Worm (Caenorhabditis elegans) whole organism, young adult: ENCODE data around the gene tin-9.2.
A peak's percentile ranks its signal among the peaks of the same experiment; 100 is the strongest.

ENCODE experiments used
- B0261.1 ChIP-seq: sonication (generic microtip); optimal IDR thresholded peaks from 2 replicates; lab custom pipeline; 2016; ENCODE audit warnings: mild to moderate bottlenecking, missing genetic modification characterization, moderate library complexity, missing compliant biosample characterization
- B0336.3 ChIP-seq: fragments of 200-800 bp; sonication (Bioruptor generic); IDR thresholded peaks from 2 replicates; pipeline ENCODE4 v1.3.6; 2022; ENCODE audit warnings: missing genetic modification characterization, missing compliant biosample characterization
- F23B12.7 ChIP-seq: sonication (generic microtip); optimal IDR thresholded peaks from 2 replicates; lab custom pipeline; 2017; ENCODE audit warnings: missing genetic modification characterization, mild to moderate bottlenecking, missing compliant biosample characterization, antibody characterized with exemption, moderate library complexity; ENCODE audit not compliant: insufficient read depth
- F37B4.10 ChIP-seq: fragments of 200-800 bp; sonication (Bioruptor generic); IDR thresholded peaks from 2 replicates; pipeline ENCODE4 v1.3.6; 2022; ENCODE audit warnings: missing genetic modification characterization, missing compliant biosample characterization
- F39B2.1 ChIP-seq: fragments of 200-800 bp; sonication (Bioruptor generic); IDR thresholded peaks from 2 replicates; pipeline ENCODE4 v1.3.6; 2022; ENCODE audit warnings: missing genetic modification reagents, missing genetic modification characterization, missing compliant biosample characterization
- F52B5.7 ChIP-seq: sonication (generic microtip); optimal IDR thresholded peaks from 2 replicates; lab custom pipeline; 2016; ENCODE audit warnings: mild to moderate bottlenecking, missing genetic modification characterization, missing compliant biosample characterization
- F57A8.1 ChIP-seq: fragments of 200-800 bp; sonication (Bioruptor generic); optimal IDR thresholded peaks from 2 replicates; lab custom pipeline; 2018; ENCODE audit warnings: mild to moderate bottlenecking, missing genetic modification characterization, moderate library complexity, missing compliant biosample characterization
- Y79H2A.3 ChIP-seq: fragments of 200-800 bp; sonication (Bioruptor generic); conservative IDR thresholded peaks from 2 replicates; pipeline ENCODE4 v1.3.6; 2022; ENCODE audit warnings: missing genetic modification reagents, missing genetic modification characterization, missing compliant biosample characterization
- ZK185.1 ChIP-seq: sonication (generic microtip); optimal IDR thresholded peaks from 2 replicates; lab custom pipeline; 2016; ENCODE audit warnings: mild to moderate bottlenecking, missing genetic modification characterization, missing compliant biosample characterization; ENCODE audit not compliant: poor library complexity, severe bottlenecking
- ama-1 ChIP-seq, 3 experiments: fragments of 150-350 bp in 1 of 3; sonication (generic microtip) in 2 of 3; optimal IDR thresholded peaks; 2 replicates each; lab custom pipeline; 2014 to 2018; ENCODE audit warnings: missing biosample characterization in 2 of 3, missing genetic modification characterization in 2 of 3, missing genetic modification reagents in 2 of 3
- attf-5 ChIP-seq: fragments of 200-800 bp; sonication (Bioruptor generic); optimal IDR thresholded peaks from 2 replicates; lab custom pipeline; 2018; ENCODE audit warnings: mild to moderate bottlenecking, missing genetic modification characterization, missing compliant biosample characterization
- bed-2 ChIP-seq: fragments of 200-800 bp; sonication (Bioruptor generic); IDR thresholded peaks from 2 replicates; pipeline ENCODE4 v1.3.6; 2022; ENCODE audit warnings: missing genetic modification reagents, missing genetic modification characterization, missing compliant biosample characterization
- ceh-40 ChIP-seq: fragments of 200-800 bp; sonication (Bioruptor generic); IDR thresholded peaks from 2 replicates; pipeline ENCODE4 v1.3.6; 2022; ENCODE audit warnings: missing genetic modification characterization, missing compliant biosample characterization
- ceh-58 ChIP-seq: fragments of 200-800 bp; sonication (Bioruptor generic); IDR thresholded peaks from 2 replicates; pipeline ENCODE4 v1.3.6; 2022; ENCODE audit warnings: missing genetic modification characterization, missing compliant biosample characterization
- ceh-91 ChIP-seq: fragments of 200-800 bp; sonication (Bioruptor generic); IDR thresholded peaks from 2 replicates; pipeline ENCODE4 v1.3.6; 2022; ENCODE audit warnings: missing genetic modification reagents, missing genetic modification characterization, missing compliant biosample characterization
- egl-18 ChIP-seq: fragments of 200-800 bp; sonication (Bioruptor generic); IDR thresholded peaks from 2 replicates; pipeline ENCODE4 v1.3.6; 2022; ENCODE audit warnings: missing genetic modification reagents, missing genetic modification characterization, missing compliant biosample characterization
- egrh-3 ChIP-seq: fragments of 200-800 bp; sonication (Bioruptor generic); IDR thresholded peaks from 2 replicates; pipeline ENCODE4 v1.3.6; 2022; ENCODE audit warnings: missing genetic modification reagents, missing genetic modification characterization, missing compliant biosample characterization
- him-1 ChIP-seq: sonication (generic microtip); optimal IDR thresholded peaks from 2 replicates; lab custom pipeline; 2016; ENCODE audit warnings: missing genotype, missing genetic modification reagents, missing genetic modification characterization, missing compliant biosample characterization
- hlh-12 ChIP-seq: sonication (generic microtip); optimal IDR thresholded peaks from 2 replicates; lab custom pipeline; 2016; ENCODE audit warnings: missing genetic modification characterization, missing compliant biosample characterization
- hlh-26 ChIP-seq: fragments of 200-800 bp; sonication (Bioruptor generic); conservative IDR thresholded peaks from 2 replicates; pipeline ENCODE4 v1.3.6; 2022; ENCODE audit warnings: missing genetic modification reagents, missing genetic modification characterization, missing compliant biosample characterization
- hmg-1.2 ChIP-seq: fragments of 200-800 bp; sonication (Bioruptor generic); IDR thresholded peaks from 2 replicates; pipeline ENCODE4 v1.3.6; 2022; ENCODE audit warnings: missing genetic modification reagents, missing genetic modification characterization, missing compliant biosample characterization
- hmg-20 ChIP-seq: fragments of 200-800 bp; sonication (Bioruptor generic); IDR thresholded peaks from 2 replicates; pipeline ENCODE4 v1.3.6; 2022; ENCODE audit warnings: missing genetic modification reagents, missing genetic modification characterization, missing compliant biosample characterization
- let-607 ChIP-seq, 2 experiments: fragments of 200-800 bp in 1 of 2; sonication (Bioruptor generic) in 1 of 2; sonication (generic microtip) in 1 of 2; optimal IDR thresholded peaks; 2 replicates each; lab custom pipeline; 2016 to 2018; ENCODE audit warnings: mild to moderate bottlenecking in 2 of 2, missing compliant biosample characterization in 2 of 2, missing genetic modification characterization in 2 of 2, moderate library complexity in 2 of 2, missing genotype in 1 of 2
- lin-35 ChIP-seq, 3 experiments: fragments of 150-350 bp in 2 of 3; sonication (generic microtip) in 1 of 3; optimal IDR thresholded peaks; 2 replicates each; lab custom pipeline; 2014 to 2018; ENCODE audit warnings: missing biosample characterization in 3 of 3, missing genetic modification characterization in 3 of 3, missing genetic modification reagents in 3 of 3
- lin-54 ChIP-seq: fragments of 200-800 bp; sonication (Bioruptor generic); optimal IDR thresholded peaks from 2 replicates; lab custom pipeline; 2018; ENCODE audit warnings: mild to moderate bottlenecking, missing genetic modification characterization, missing compliant biosample characterization
- lir-1 ChIP-seq: fragments of 200-800 bp; sonication (Bioruptor generic); conservative IDR thresholded peaks from 2 replicates; pipeline ENCODE4 v1.3.6; 2022; ENCODE audit warnings: missing genetic modification reagents, missing genetic modification characterization, missing compliant biosample characterization
- lsl-1 ChIP-seq: fragments of 200-800 bp; sonication (Bioruptor generic); optimal IDR thresholded peaks from 2 replicates; lab custom pipeline; 2018; ENCODE audit warnings: mild to moderate bottlenecking, missing genetic modification characterization, moderate library complexity, missing compliant biosample characterization
- madf-8 ChIP-seq: fragments of 200-800 bp; sonication (Bioruptor generic); conservative IDR thresholded peaks from 2 replicates; pipeline ENCODE4 v1.3.6; 2022; ENCODE audit warnings: missing genetic modification reagents, missing genetic modification characterization, missing compliant biosample characterization
- nfyb-1 ChIP-seq: fragments of 200-800 bp; sonication (Bioruptor generic); IDR thresholded peaks from 2 replicates; pipeline ENCODE4 v1.3.6; 2022; ENCODE audit warnings: missing genetic modification reagents, missing genetic modification characterization, missing compliant biosample characterization
- nhr-90 ChIP-seq: sonication (generic microtip); optimal IDR thresholded peaks from 2 replicates; lab custom pipeline; 2016; ENCODE audit warnings: missing genotype, mild to moderate bottlenecking, missing genetic modification characterization, missing compliant biosample characterization
- repo-1 ChIP-seq: sonication (generic microtip); optimal IDR thresholded peaks from 2 replicates; lab custom pipeline; 2017; ENCODE audit warnings: mild to moderate bottlenecking, missing genetic modification characterization, missing compliant biosample characterization
- sdz-38 ChIP-seq: sonication (generic microtip); optimal IDR thresholded peaks from 2 replicates; lab custom pipeline; 2016; ENCODE audit warnings: missing genotype, missing genetic modification characterization, missing compliant biosample characterization
- snpc-1.3 ChIP-seq: sonication (generic microtip); optimal IDR thresholded peaks from 2 replicates; lab custom pipeline; 2017; ENCODE audit warnings: missing genetic modification characterization, mild to moderate bottlenecking, missing compliant biosample characterization, antibody characterized with exemption, moderate library complexity, missing genotype, missing genetic modification reagents; ENCODE audit not compliant: insufficient read depth
- snpc-3.4 ChIP-seq: sonication (generic microtip); optimal IDR thresholded peaks from 2 replicates; lab custom pipeline; 2017; ENCODE audit warnings: missing genetic modification characterization, mild to moderate bottlenecking, missing compliant biosample characterization, antibody characterized with exemption, moderate library complexity, missing genotype, missing genetic modification reagents
- xnd-1 ChIP-seq: sonication (generic microtip); optimal IDR thresholded peaks from 2 replicates; lab custom pipeline; 2016; ENCODE audit warnings: missing genotype, missing genetic modification reagents, missing genetic modification characterization, missing compliant biosample characterization
- zfh-2 ChIP-seq: fragments of 200-800 bp; sonication (Bioruptor generic); conservative IDR thresholded peaks from 2 replicates; pipeline ENCODE4 v1.3.6; 2022; ENCODE audit warnings: missing genetic modification reagents, missing genetic modification characterization, missing compliant biosample characterization
- ztf-22 ChIP-seq: fragments of 200-800 bp; sonication (Bioruptor generic); optimal IDR thresholded peaks from 2 replicates; lab custom pipeline; 2018; ENCODE audit warnings: mild to moderate bottlenecking, missing genetic modification characterization, moderate library complexity, missing compliant biosample characterization
- ztf-26 ChIP-seq: sonication (generic microtip); optimal IDR thresholded peaks from 2 replicates; lab custom pipeline; 2017; ENCODE audit warnings: missing genetic modification characterization, missing compliant biosample characterization
- ztf-3 ChIP-seq: fragments of 200-800 bp; sonication (Bioruptor generic); optimal IDR thresholded peaks from 2 replicates; lab custom pipeline; 2018; ENCODE audit warnings: mild to moderate bottlenecking, missing genetic modification characterization, missing compliant biosample characterization
- ztf-6 ChIP-seq: fragments of 200-800 bp; sonication (Bioruptor generic); IDR thresholded peaks from 2 replicates; pipeline ENCODE4 v1.3.6; 2022; ENCODE audit warnings: missing genetic modification reagents, missing genetic modification characterization, missing compliant biosample characterization

The tin-9.2 gene

DNA sequence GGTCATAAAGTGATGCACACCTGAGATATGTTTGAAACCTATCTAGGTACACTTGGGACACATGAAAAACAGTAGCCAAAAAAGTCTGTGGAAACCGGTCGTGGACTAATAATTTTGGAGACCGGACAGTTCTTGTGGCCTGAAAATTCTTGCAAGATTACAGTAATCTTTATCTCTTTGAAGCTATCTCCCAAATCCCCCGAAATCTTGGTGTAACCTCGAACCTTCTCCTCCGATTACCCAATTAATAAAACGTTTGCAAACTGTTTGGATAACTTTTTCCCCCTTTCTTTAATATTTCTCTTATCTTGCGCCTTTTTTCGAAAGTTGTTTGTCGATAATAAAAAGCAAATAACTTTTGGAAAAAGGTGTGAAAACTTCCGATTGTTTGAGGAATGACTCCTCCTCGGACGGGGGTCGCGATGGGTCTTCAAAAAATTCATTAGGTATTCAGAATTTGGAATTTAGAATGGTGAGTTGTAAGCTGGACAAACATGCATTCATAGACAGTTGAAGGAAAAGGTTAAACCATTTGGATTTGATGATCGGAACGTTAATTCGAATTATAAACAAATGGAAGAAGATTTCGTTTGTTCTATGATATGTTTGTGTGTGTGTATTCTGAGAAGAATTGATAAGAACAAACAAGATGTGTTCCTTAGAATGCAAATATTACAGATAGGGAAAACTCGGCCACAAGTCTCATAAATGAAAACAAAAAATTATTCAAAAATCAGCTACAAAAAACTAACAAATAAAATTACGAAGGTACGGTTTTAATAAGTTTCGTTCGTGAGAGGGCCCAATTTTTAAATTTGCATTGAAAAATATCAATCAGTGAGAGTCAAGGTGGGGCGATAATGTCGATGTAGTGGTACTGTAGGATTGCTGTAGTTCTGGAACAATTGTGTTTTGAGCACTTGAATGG is 15.7 kb upstream of the tin-9.2 start (continued):
- TF ChIP-seq F39B2.1 (GFP tag; lab: Robert Waterston, UW) (peak; percentile 36; the same call in 1 of the 2 replicates), ceh-40 (GFP tag; lab: Robert Waterston, UW) (0 out of 2 replicates have a peak, but pooled peaks have one; percentile 1), hlh-26 (GFP tag; lab: Robert Waterston, UW) (no peak), lin-35 (GFP tag; optimal IDR thresholded peaks at IDR 0.05; lab: Kevin White, UChicago) (peak in 1 of 3 experiments; percentile 50), B0336.3 (GFP tag; lab: Robert Waterston, UW) (0 out of 2 replicates have a peak, but pooled peaks have one; percentile 20)
- TF ChIP-seq, all 124 proteins: peak for 17

DNA sequence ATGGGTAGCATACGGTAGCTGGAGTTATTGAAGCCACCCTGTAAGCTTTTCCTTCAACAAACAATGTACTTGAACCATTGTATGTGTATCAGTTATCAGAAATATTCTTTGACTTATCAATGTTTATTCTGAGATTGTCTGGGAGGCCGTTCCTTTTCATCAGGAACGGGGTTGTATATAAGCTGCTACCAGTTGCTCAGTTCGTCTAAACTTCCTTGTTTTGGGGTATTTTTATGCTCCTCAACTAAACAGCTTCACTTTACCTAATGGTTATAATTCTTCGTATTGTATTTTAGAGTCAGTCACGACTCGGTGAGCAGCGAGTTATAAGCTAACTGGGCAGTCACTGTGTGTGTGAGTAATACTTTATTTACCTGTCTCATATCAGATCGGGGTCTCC is 13.1 kb upstream of the tin-9.2 start:
- no peak for TF ChIP-seq repo-1
- TF ChIP-seq madf-8 = no peak
- no peak for TF ChIP-seq F37B4.10 (GFP tag; lab: Robert Waterston, UW)
- no peak for TF ChIP-seq F52B5.7 (tag; lab: Kevin White, UChicago)
- TF ChIP-seq let-607 (tag; optimal IDR thresholded peaks at IDR 0.05; lab: Kevin White, UChicago) = no peak
- no peak for TF ChIP-seq F23B12.7
- no peak for TF ChIP-seq xnd-1
- TF ChIP-seq hlh-12 (tag; lab: Kevin White, UChicago) = no peak
- no peak for TF ChIP-seq bed-2 (GFP tag; lab: Robert Waterston, UW)
- no peak for TF ChIP-seq lsl-1 (GFP tag; lab: Kevin White, UChicago)

DNA sequence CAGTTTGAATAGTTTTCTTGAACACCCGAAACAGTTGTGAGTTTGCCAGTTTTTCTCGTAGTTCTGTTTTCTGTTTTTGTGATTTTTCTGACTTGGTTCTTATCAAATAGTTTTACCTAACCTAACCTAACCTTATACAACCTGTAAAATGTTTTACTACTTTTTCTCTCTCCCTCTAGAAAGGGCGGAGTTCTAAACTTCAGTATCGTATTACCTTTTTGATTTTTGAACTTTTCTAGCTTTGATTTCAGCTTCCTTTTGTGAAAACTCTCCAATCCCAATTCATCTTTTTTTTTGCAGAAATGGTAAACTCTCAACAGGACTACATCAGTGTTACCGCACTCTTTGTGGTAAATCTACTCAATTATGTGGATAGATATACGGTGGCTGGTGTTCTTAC is 12.1 kb upstream of the tin-9.2 start, which contains the start of gene spin-2:
TSS of gene spin-2 (plus strand) at position 301 of the 400 bp plus-strand sequence.
- TF ChIP-seq F57A8.1 (GFP tag; lab: Kevin White, UChicago) (no peak), zfh-2 (GFP tag; lab: Robert Waterston, UW) (no peak), nhr-90 (no peak), ama-1 (optimal IDR thresholded peaks at IDR 0.05; lab: Kevin White, UChicago) (no peak), ama-1 (GFP tag; optimal IDR thresholded peaks at IDR 0.05; lab: Kevin White, UChicago) (no peak), egl-18 (GFP tag; lab: Robert Waterston, UW) (no peak), F37B4.10 (GFP tag; lab: Robert Waterston, UW) (no peak), F23B12.7 (no peak), ZK185.1 (tag; lab: Kevin White, UChicago) (no peak), Y79H2A.3 (GFP tag; lab: Robert Waterston, UW) (no peak), hmg-1.2 (GFP tag; lab: Robert Waterston, UW) (no peak), repo-1 (no peak), F39B2.1 (GFP tag; lab: Robert Waterston, UW) (no peak), ztf-22 (GFP tag; lab: Kevin White, UChicago) (no peak), B0261.1 (tag; lab: Kevin White, UChicago) (no peak), ztf-6 (GFP tag; lab: Robert Waterston, UW) (no peak), attf-5 (GFP tag; lab: Kevin White, UChicago) (no peak), lin-54 (GFP tag; lab: Kevin White, UChicago) (no peak), him-1 (no peak), snpc-1.3 (no peak)
- TF ChIP-seq, all 124 proteins: peak for 0

DNA sequence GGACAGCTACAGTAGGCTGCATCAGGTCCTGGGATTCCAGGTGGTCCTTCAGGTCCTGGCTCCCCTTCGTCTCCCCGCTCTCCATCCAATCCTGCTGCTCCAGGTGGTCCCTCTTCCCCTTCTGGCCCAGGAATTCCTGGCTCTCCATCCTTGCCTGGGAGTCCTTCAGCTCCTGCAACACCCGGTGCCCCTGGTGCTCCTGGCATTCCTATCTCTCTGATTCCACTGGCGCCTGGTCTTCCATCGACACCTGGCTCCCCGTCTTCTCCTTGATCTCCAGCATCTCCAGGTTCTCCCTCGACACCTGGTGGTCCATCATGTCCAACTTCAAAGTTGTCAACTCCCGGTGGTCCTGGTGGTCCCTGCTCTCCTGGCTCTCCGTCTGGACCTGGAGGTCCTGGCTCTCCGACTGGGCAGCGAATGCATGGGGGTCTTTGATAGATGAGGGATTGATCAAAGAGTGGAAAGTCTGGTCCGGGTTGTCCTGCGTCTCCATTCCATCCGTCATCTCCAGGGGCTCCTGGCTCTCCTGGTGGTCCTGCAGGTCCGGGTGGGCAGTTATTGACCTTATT is 9.0 kb upstream of the tin-9.2 start:
- TF ChIP-seq ceh-40 (GFP tag; lab: Robert Waterston, UW) (no peak), ztf-26 (tag; lab: Kevin White, UChicago) (no peak), hmg-20 (GFP tag; lab: Robert Waterston, UW) (0 out of 2 replicates have a peak, but pooled peaks have one; percentile 8), hlh-12 (tag; lab: Kevin White, UChicago) (no peak), sdz-38 (tag; lab: Kevin White, UChicago) (no peak), nfyb-1 (GFP tag; lab: Robert Waterston, UW) (no peak), zfh-2 (GFP tag; lab: Robert Waterston, UW) (peak; percentile 92; the same call in 1 of the 2 replicates), ztf-3 (no peak), ceh-91 (GFP tag; lab: Robert Waterston, UW) (no peak), snpc-3.4 (tag; lab: Kevin White, UChicago) (no peak), egrh-3 (GFP tag; lab: Robert Waterston, UW) (peak; percentile 85), ceh-58 (GFP tag; lab: Robert Waterston, UW) (no peak), repo-1 (no peak), lir-1 (no peak)
